Fruit fly (Drosophila melanogaster) whole organism, embryonic: ENCODE data around the gene CG11294.

Source experiments
- Atf3 ChIP-seq: fragments of 200-800 bp; sonication (Bioruptor generic); optimal IDR thresholded peaks from 3 replicates; lab custom pipeline; 2016; ENCODE audit warnings: missing biosample characterization, missing genetic modification characterization
- Bdp1 ChIP-seq: fragments of 200-800 bp; sonication (Bioruptor generic); optimal IDR thresholded peaks from 3 replicates; lab custom pipeline; 2016; ENCODE audit warnings: missing biosample characterization, missing genetic modification characterization
- Blimp-1 ChIP-seq: fragments of 200-800 bp; sonication (Bioruptor generic); optimal IDR thresholded peaks from 3 replicates; lab custom pipeline; 2018; ENCODE audit warnings: missing biosample characterization, missing genetic modification characterization, mild to moderate bottlenecking, moderate library complexity, missing genetic modification reagents
- CG10979 ChIP-seq: fragments of 200-800 bp; sonication (Bioruptor generic); optimal IDR thresholded peaks from 2 replicates; lab custom pipeline; 2018; ENCODE audit warnings: missing biosample characterization, mild to moderate bottlenecking, missing genetic modification characterization, moderate library complexity
- CG15011 ChIP-seq: fragments of 200-800 bp; sonication (Bioruptor generic); optimal IDR thresholded peaks from 3 replicates; lab custom pipeline; 2018; ENCODE audit warnings: missing biosample characterization, mild to moderate bottlenecking, missing genetic modification characterization
- CG1647 ChIP-seq: fragments of 200-800 bp; sonication (Bioruptor generic); optimal IDR thresholded peaks from 3 replicates; lab custom pipeline; 2016; ENCODE audit warnings: missing biosample characterization, missing genetic modification characterization
- CG17912 ChIP-seq: fragments of 200-800 bp; sonication (Bioruptor generic); optimal IDR thresholded peaks from 2 replicates; lab custom pipeline; 2018; ENCODE audit warnings: missing biosample characterization, mild to moderate bottlenecking, missing genetic modification characterization
- CG31224 ChIP-seq: fragments of 200-800 bp; sonication (Bioruptor generic); IDR thresholded peaks from 2 replicates; pipeline ENCODE4 v1.3.6; 2022; ENCODE audit warnings: missing biosample characterization, missing genetic modification characterization
- CG31388 ChIP-seq: fragments of 200-800 bp; sonication (Bioruptor generic); optimal IDR thresholded peaks from 2 replicates; lab custom pipeline; 2016; ENCODE audit warnings: missing biosample characterization, missing genetic modification characterization
- CG3163 ChIP-seq: fragments of 200-800 bp; sonication (Bioruptor generic); optimal IDR thresholded peaks from 3 replicates; lab custom pipeline; 2016; ENCODE audit warnings: missing biosample characterization, missing genetic modification characterization
- CG34224 ChIP-seq: fragments of 200-800 bp; sonication (Bioruptor generic); IDR thresholded peaks from 3 replicates; pipeline ENCODE4 v1.3.6; 2022; ENCODE audit warnings: missing biosample characterization, missing genetic modification characterization; ENCODE audit not compliant: partially characterized antibody
- CG34376 ChIP-seq: fragments of 200-800 bp; sonication (Bioruptor generic); optimal IDR thresholded peaks from 2 replicates; lab custom pipeline; 2018; ENCODE audit warnings: missing biosample characterization, mild to moderate bottlenecking, missing genetic modification characterization
- CG3847 ChIP-seq: fragments of 200-800 bp; sonication (Bioruptor generic); IDR thresholded peaks from 2 replicates; pipeline ENCODE4 v1.3.6; 2022; ENCODE audit warnings: missing biosample characterization, missing genetic modification characterization
- CG3995 ChIP-seq: fragments of 200-800 bp; sonication (Bioruptor generic); optimal IDR thresholded peaks from 3 replicates; lab custom pipeline; 2016; ENCODE audit warnings: missing biosample characterization, missing genetic modification characterization
- CG4707 ChIP-seq: fragments of 200-800 bp; sonication (Bioruptor generic); optimal IDR thresholded peaks from 2 replicates; lab custom pipeline; 2018; ENCODE audit warnings: missing biosample characterization, mild to moderate bottlenecking, missing genetic modification characterization, moderate library complexity
- CG6272 ChIP-seq: fragments of 200-800 bp; sonication (Bioruptor generic); IDR thresholded peaks from 2 replicates; pipeline ENCODE4 v1.3.6; 2022; ENCODE audit warnings: missing biosample characterization, missing genetic modification characterization
- CG7372 ChIP-seq: fragments of 200-800 bp; sonication (Bioruptor generic); IDR thresholded peaks from 2 replicates; pipeline ENCODE4 v1.3.6; 2022; ENCODE audit warnings: missing biosample characterization, missing genetic modification characterization
- CG8290 ChIP-seq, 3 experiments: fragments of 200-800 bp; sonication (Bioruptor generic); optimal IDR thresholded peaks; 2 replicates each; lab custom pipeline; 2016 to 2019; ENCODE audit warnings: missing biosample characterization in 3 of 3, missing genetic modification characterization in 3 of 3, mild to moderate bottlenecking in 2 of 3, moderate library complexity in 1 of 3
- CHES-1-like ChIP-seq: fragments of 200-800 bp; sonication (Bioruptor generic); optimal IDR thresholded peaks from 2 replicates; lab custom pipeline; 2016; ENCODE audit warnings: missing biosample characterization, missing genetic modification characterization
- Camta ChIP-seq: fragments of 200-800 bp; sonication (Bioruptor generic); optimal IDR thresholded peaks from 2 replicates; lab custom pipeline; 2016; ENCODE audit warnings: missing biosample characterization, missing genetic modification characterization
- Chrac-16 ChIP-seq: fragments of 200-800 bp; sonication (Bioruptor generic); optimal IDR thresholded peaks from 3 replicates; lab custom pipeline; 2016; ENCODE audit warnings: missing biosample characterization, missing genetic modification characterization
- CrebB ChIP-seq: fragments of 200-800 bp; sonication (Bioruptor generic); optimal IDR thresholded peaks from 3 replicates; lab custom pipeline; 2018; ENCODE audit warnings: missing biosample characterization, mild to moderate bottlenecking, missing genetic modification characterization
- Deaf1 ChIP-seq: fragments of 200-800 bp; optimal IDR thresholded peaks from 3 replicates; lab custom pipeline; 2019; ENCODE audit warnings: missing biosample characterization, mild to moderate bottlenecking, missing genetic modification characterization, moderate library complexity
- Dll ChIP-seq: fragments of 200-800 bp; sonication (Bioruptor generic); IDR thresholded peaks from 4 replicates; pipeline ENCODE4 v1.3.6; 2022; ENCODE audit warnings: missing biosample characterization, missing genetic modification characterization; ENCODE audit not compliant: partially characterized antibody
- Ets97D ChIP-seq: fragments of 200-800 bp; sonication (Bioruptor generic); optimal IDR thresholded peaks from 3 replicates; lab custom pipeline; 2016; ENCODE audit warnings: missing biosample characterization, missing genetic modification characterization
- Kr ChIP-seq: fragments of 200-800 bp; sonication (Bioruptor generic); optimal IDR thresholded peaks from 2 replicates; lab custom pipeline; 2017; ENCODE audit warnings: missing biosample characterization, mild to moderate bottlenecking, missing genetic modification characterization
- Med ChIP-seq: fragments of 200-800 bp; sonication (Bioruptor generic); peaks from one replicate; lab custom pipeline; 2016; ENCODE audit warnings: missing biosample characterization, missing genetic modification characterization, mild to moderate bottlenecking, inconsistent platforms, moderate library complexity
- Neu2 ChIP-seq: fragments of 200-800 bp; sonication (Bioruptor generic); optimal IDR thresholded peaks from 3 replicates; lab custom pipeline; 2016; ENCODE audit warnings: missing biosample characterization, missing genetic modification characterization, borderline replicate concordance
- Nf-YB ChIP-seq: fragments of 200-800 bp; sonication (Bioruptor generic); optimal IDR thresholded peaks from 3 replicates; lab custom pipeline; 2019; ENCODE audit warnings: missing biosample characterization, mild to moderate bottlenecking, missing genetic modification characterization, moderate library complexity
- Side ChIP-seq: fragments of 200-800 bp; sonication (Bioruptor generic); optimal IDR thresholded peaks from 2 replicates; lab custom pipeline; 2016; ENCODE audit warnings: missing biosample characterization, missing genetic modification characterization
- Sry-δ ChIP-seq: fragments of 200-800 bp; sonication (Bioruptor generic); optimal IDR thresholded peaks from 2 replicates; lab custom pipeline; 2016; ENCODE audit warnings: missing biosample characterization, missing genetic modification characterization
- TFAM ChIP-seq: fragments of 200-800 bp; sonication (Bioruptor generic); optimal IDR thresholded peaks from 2 replicates; lab custom pipeline; 2017; ENCODE audit warnings: missing biosample characterization, missing genetic modification characterization, inconsistent platforms
- bbx ChIP-seq: fragments of 200-800 bp; sonication (Bioruptor generic); IDR thresholded peaks from 2 replicates; pipeline ENCODE4 v1.3.6; 2022; ENCODE audit warnings: missing biosample characterization, missing genetic modification characterization; ENCODE audit not compliant: partially characterized antibody
- dysf ChIP-seq: fragments of 200-800 bp; sonication (Bioruptor generic); IDR thresholded peaks from 3 replicates; pipeline ENCODE4 v1.3.6; 2022; ENCODE audit warnings: missing biosample characterization, missing genetic modification characterization
- fd102C ChIP-seq: fragments of 200-800 bp; sonication (Bioruptor generic); optimal IDR thresholded peaks from 2 replicates; lab custom pipeline; 2018; ENCODE audit warnings: missing biosample characterization, mild to moderate bottlenecking, missing genetic modification characterization, moderate library complexity
- fru ChIP-seq: fragments of >200 bp; optimal IDR thresholded peaks from 2 replicates; lab custom pipeline; 2017
- ftz-f1 ChIP-seq: fragments of 200-800 bp; sonication (Bioruptor generic); optimal IDR thresholded peaks from 2 replicates; lab custom pipeline; 2016; ENCODE audit warnings: missing biosample characterization, missing genetic modification characterization
- kni ChIP-seq: fragments of 200-800 bp; sonication (Bioruptor generic); optimal IDR thresholded peaks from 3 replicates; lab custom pipeline; 2017; ENCODE audit warnings: mild to moderate bottlenecking, missing biosample characterization, missing genetic modification reagents, missing genetic modification characterization
- lilli ChIP-seq: fragments of 200-800 bp; sonication (Bioruptor generic); optimal IDR thresholded peaks from 3 replicates; lab custom pipeline; 2016; ENCODE audit warnings: missing biosample characterization, missing genetic modification characterization
- maf-S ChIP-seq: fragments of 200-800 bp; sonication (Bioruptor generic); optimal IDR thresholded peaks from 2 replicates; lab custom pipeline; 2016; ENCODE audit warnings: missing biosample characterization, missing genetic modification characterization
- mirr ChIP-seq: fragments of 200-800 bp; sonication (Bioruptor generic); optimal IDR thresholded peaks from 3 replicates; lab custom pipeline; 2018; ENCODE audit warnings: missing biosample characterization, mild to moderate bottlenecking, missing genetic modification characterization
- oc ChIP-seq: fragments of 200-800 bp; sonication (Bioruptor generic); optimal IDR thresholded peaks from 2 replicates; lab custom pipeline; 2018; ENCODE audit warnings: missing biosample characterization, mild to moderate bottlenecking, missing genetic modification characterization, moderate library complexity
- onecut ChIP-seq: fragments of 200-800 bp; sonication (Bioruptor generic); IDR thresholded peaks from 2 replicates; pipeline ENCODE4 v1.3.6; 2022; ENCODE audit warnings: missing biosample characterization, missing genetic modification characterization
- otp ChIP-seq: fragments of 200-800 bp; sonication (Bioruptor generic); IDR thresholded peaks from 3 replicates; pipeline ENCODE4, ENCODE4 v1.3.6; 2022; ENCODE audit warnings: missing biosample characterization, missing genetic modification characterization
- pho ChIP-seq: fragments of 200-800 bp; sonication (Bioruptor generic); optimal IDR thresholded peaks from 2 replicates; lab custom pipeline; 2016; ENCODE audit warnings: missing biosample characterization, missing genetic modification characterization
- prd ChIP-seq, 3 experiments: fragments of >200 bp in 2 of 3; fragments of 200-800 bp in 1 of 3; sonication (Bioruptor generic) in 1 of 3; optimal IDR thresholded peaks in 2 of 3; IDR thresholded peaks in 1 of 3; 2 replicates in 2 of 3; 3 replicates in 1 of 3; pipeline versions ENCODE4 v1.3.6 to Lab custom; 2017 to 2022; ENCODE audit warnings: missing biosample characterization in 1 of 3, missing genetic modification characterization in 1 of 3
- pum ChIP-seq: fragments of 200-800 bp; sonication (Bioruptor generic); optimal IDR thresholded peaks from 2 replicates; lab custom pipeline; 2016; ENCODE audit warnings: missing biosample characterization, missing genetic modification characterization
- ro ChIP-seq: fragments of 200-800 bp; sonication (Bioruptor generic); IDR thresholded peaks from 2 replicates; pipeline ENCODE4 v1.3.6; 2022; ENCODE audit warnings: missing biosample characterization, missing genetic modification characterization
- stwl ChIP-seq: fragments of 200-800 bp; sonication (Bioruptor generic); optimal IDR thresholded peaks from 3 replicates; lab custom pipeline; 2018; ENCODE audit warnings: missing biosample characterization, mild to moderate bottlenecking, missing genetic modification characterization, moderate library complexity

The CG11294 gene

DNA sequence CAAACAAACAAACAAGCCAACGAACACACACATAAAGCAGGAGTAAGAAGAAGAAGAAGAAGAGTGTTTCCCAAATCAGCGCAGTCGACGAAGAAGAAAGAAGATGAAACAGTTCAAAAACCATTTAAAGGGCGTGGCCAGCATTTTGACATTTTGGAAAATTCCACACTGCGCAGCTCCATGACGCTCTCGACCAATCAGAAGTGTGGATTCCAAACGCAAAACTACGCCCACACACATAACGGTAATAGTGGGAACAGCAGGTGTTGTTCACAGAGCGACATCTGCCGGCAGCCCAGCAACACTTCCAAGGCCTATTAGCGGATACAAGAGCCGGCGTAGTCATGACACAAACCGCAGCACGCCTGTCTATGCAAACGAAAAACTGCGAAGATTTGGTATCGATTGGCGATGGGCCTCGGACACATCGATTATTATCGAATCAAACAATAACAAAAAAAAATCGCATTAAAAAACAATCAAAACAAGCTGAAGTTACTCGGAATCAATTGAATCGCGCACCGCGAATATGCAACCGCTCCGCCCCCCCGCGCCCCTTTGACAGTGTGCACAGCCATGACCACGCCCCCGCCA, 16.7 kb downstream of the CG11294 start, which contains the start of gene Rubicon (continued):
- peak; percentile 34 for TF ChIP-seq maf-S (GFP tag; lab: Kevin White, UChicago)
- peak; percentile 62 for TF ChIP-seq CG17912 (GFP tag; lab: Kevin White, UChicago)
- peak; percentile 11 for TF ChIP-seq CG4707 (GFP tag; lab: Kevin White, UChicago)
- TF ChIP-seq Med (GFP tag; lab: Kevin White, UChicago): peak; percentile 94
- TF ChIP-seq CHES-1-like (GFP tag; lab: Kevin White, UChicago): peak; percentile 55
- TF ChIP-seq stwl (tag; lab: Kevin White, UChicago): peak; percentile 84
- peak; percentile 43; the same call in 1 of the 3 replicates for TF ChIP-seq dysf (GFP tag; lab: Robert Waterston, UW)
- TF ChIP-seq Dll: peak; percentile 89
- no peak for TF ChIP-seq CG7372 (GFP tag; lab: Robert Waterston, UW)
- no peak for TF ChIP-seq Side
- peak; percentile 38 for TF ChIP-seq Bdp1 (GFP tag; lab: Kevin White, UChicago)
- TF ChIP-seq otp (GFP tag; lab: Robert Waterston, UW): no peak
- peak; percentile 35 for TF ChIP-seq pho (GFP tag; lab: Kevin White, UChicago)
- no peak for TF ChIP-seq ro (GFP tag; lab: Robert Waterston, UW)
- peak; percentile 91 for TF ChIP-seq bbx (GFP tag; lab: Robert Waterston, UW)
- TF ChIP-seq CG3163: peak; percentile 50
- TF ChIP-seq CG34376 (GFP tag; lab: Kevin White, UChicago): peak; percentile 26
- TF ChIP-seq CG10979 (tag; lab: Kevin White, UChicago): peak; percentile 30
- peak; percentile 23 for TF ChIP-seq Blimp-1 (GFP tag; lab: Kevin White, UChicago)
- TF ChIP-seq Kr (GFP tag; lab: Kevin White, UChicago): no peak
- TF ChIP-seq lilli (GFP tag; lab: Kevin White, UChicago): peak; percentile 26
- TF ChIP-seq CG6272: 0 out of 2 replicates have a peak, but pooled peaks have one; percentile 27
- TF ChIP-seq TFAM (GFP tag; lab: Kevin White, UChicago): no peak
- TF ChIP-seq CG15011 (GFP tag; lab: Kevin White, UChicago): no peak
- TF ChIP-seq CG1647 (GFP tag; lab: Kevin White, UChicago): no peak
- TF ChIP-seq ftz-f1 (GFP tag; lab: Kevin White, UChicago): peak; percentile 97
- no peak for TF ChIP-seq Neu2
- peak; percentile 61 for TF ChIP-seq CrebB
- peak; percentile 52 for TF ChIP-seq onecut (GFP tag; lab: Robert Waterston, UW)
- peak; percentile 22 for TF ChIP-seq mirr
- TF ChIP-seq Atf3 (GFP tag; lab: Kevin White, UChicago): peak; percentile 15
- TF ChIP-seq fd102C: peak; percentile 11
- TF ChIP-seq Nf-YB (GFP tag; lab: Kevin White, UChicago): peak; percentile 96
- peak; percentile 91 for TF ChIP-seq CG34224 (GFP tag; lab: Robert Waterston, UW)
- peak; percentile 90 for TF ChIP-seq oc
- TF ChIP-seq prd (optimal IDR thresholded peaks at IDR 0.05; lab: Kevin White, UChicago): no peak
- peak; percentile 46; the same call in 1 of the 3 replicates for TF ChIP-seq prd (GFP tag; IDR thresholded peaks at IDR 0.05; lab: Robert Waterston, UW)
- peak; percentile 6 for TF ChIP-seq Deaf1 (tag; lab: Kevin White, UChicago)
- no peak for TF ChIP-seq CG31388 (GFP tag; lab: Kevin White, UChicago)
- TF ChIP-seq CG3995 (GFP tag; lab: Kevin White, UChicago): peak; percentile 10
- no peak for TF ChIP-seq CG31224 (GFP tag; lab: Robert Waterston, UW)
- TF ChIP-seq kni: peak; percentile 6
- peak; percentile 66 for TF ChIP-seq CG3847
- TF ChIP-seq fru (lab: Kevin White, UChicago): no peak
- TF ChIP-seq Ets97D (GFP tag; lab: Kevin White, UChicago): peak; percentile 89
- peak; percentile 16 for TF ChIP-seq pum (GFP tag; lab: Kevin White, UChicago)
- peak; percentile 87 for TF ChIP-seq Sry-δ (GFP tag; lab: Kevin White, UChicago)
- peak; percentile 96 for TF ChIP-seq CG8290 (GFP tag; optimal IDR thresholded peaks at IDR 0.05; lab: Kevin White, UChicago)
- peak; percentile 72 to 97 for TF ChIP-seq CG8290 (tag; optimal IDR thresholded peaks at IDR 0.05; lab: Kevin White, UChicago)
- TF ChIP-seq Chrac-16 (GFP tag; lab: Kevin White, UChicago): peak; percentile 15
- TF ChIP-seq Camta: no peak
